Worm (Caenorhabditis elegans) whole organism, L4/young adult: ENCODE results near the gene unc-23.

Experiments used
- W03F9.2 ChIP-seq: fragments of 150-350 bp; optimal IDR thresholded peaks from 2 replicates; lab custom pipeline; 2014; ENCODE audit warnings: missing biosample characterization, missing genetic modification characterization
- dao-5 ChIP-seq: sonication (generic microtip); optimal IDR thresholded peaks from 2 replicates; lab custom pipeline; 2016; ENCODE audit warnings: missing genotype, missing genetic modification characterization, moderate library complexity, missing compliant biosample characterization
- him-1 ChIP-seq: sonication (generic microtip); optimal IDR thresholded peaks from 2 replicates; lab custom pipeline; 2016; ENCODE audit warnings: missing genotype, missing genetic modification reagents, missing genetic modification characterization, missing compliant biosample characterization

- TF ChIP-seq him-1 (tag; lab: Kevin White, UChicago) (no peak), W03F9.2 (tag; lab: Kevin White, UChicago) (no peak), dao-5 (tag; lab: Kevin White, UChicago) (no peak)
Measured at ce11 chrV:8927715-8928114, 8.4 kb upstream of the unc-23 start.
